Fruit fly (Drosophila melanogaster) whole organism, embryonic: ENCODE measurements around the gene ewg.
A peak's percentile ranks its signal among the peaks of the same experiment; 100 is the strongest.

Experiments
- C15 ChIP-seq: fragments of 200-800 bp; sonication (Bioruptor generic); IDR thresholded peaks from 3 replicates; pipeline ENCODE4 v1.3.6; 2022; ENCODE audit warnings: missing biosample characterization, missing genetic modification characterization
- CG10366 ChIP-seq: fragments of 200-800 bp; sonication (Bioruptor generic); IDR thresholded peaks from 2 replicates; pipeline ENCODE4 v1.3.6; 2022; ENCODE audit warnings: missing biosample characterization, missing genetic modification characterization
- CG14014 ChIP-seq: fragments of 200-800 bp; sonication (Bioruptor generic); IDR thresholded peaks from 2 replicates; pipeline ENCODE4 v1.3.6; 2022; ENCODE audit warnings: missing biosample characterization, missing genetic modification characterization
- CG17186 ChIP-seq: fragments of 200-800 bp; sonication (Bioruptor generic); optimal IDR thresholded peaks from 3 replicates; lab custom pipeline; 2017; ENCODE audit warnings: missing biosample characterization, missing genetic modification reagents, missing genetic modification characterization
- CG17361 ChIP-seq: fragments of 200-800 bp; sonication (Bioruptor generic); IDR thresholded peaks from 3 replicates; pipeline ENCODE4 v1.3.6; 2022; ENCODE audit warnings: missing biosample characterization, missing genetic modification characterization
- CG2889 ChIP-seq: fragments of 200-800 bp; sonication (Bioruptor generic); IDR thresholded peaks from 3 replicates; pipeline ENCODE4 v1.3.6; 2022; ENCODE audit warnings: missing biosample characterization, missing genetic modification characterization
- CG31441 ChIP-seq: fragments of 200-800 bp; sonication (Bioruptor generic); IDR thresholded peaks from 2 replicates; pipeline ENCODE4 v1.3.6; 2022; ENCODE audit warnings: missing biosample characterization, missing genetic modification characterization
- CG3995 ChIP-seq: fragments of 200-800 bp; sonication (Bioruptor generic); optimal IDR thresholded peaks from 3 replicates; lab custom pipeline; 2016; ENCODE audit warnings: missing biosample characterization, missing genetic modification characterization
- CG4617 ChIP-seq: fragments of 200-800 bp; sonication (Bioruptor generic); optimal IDR thresholded peaks from 3 replicates; lab custom pipeline; 2016; ENCODE audit warnings: missing biosample characterization, missing genetic modification characterization, borderline replicate concordance
- CG6813 ChIP-seq: fragments of 200-800 bp; sonication (Bioruptor generic); optimal IDR thresholded peaks from 2 replicates; lab custom pipeline; 2017; ENCODE audit warnings: missing biosample characterization, missing genetic modification characterization, mild to moderate bottlenecking, moderate library complexity, missing genetic modification reagents
- CG8359 ChIP-seq: fragments of 200-800 bp; sonication (Bioruptor generic); optimal IDR thresholded peaks from 2 replicates; lab custom pipeline; 2017; ENCODE audit warnings: missing biosample characterization, mild to moderate bottlenecking, missing genetic modification characterization, borderline replicate concordance
- CG9727 ChIP-seq: fragments of 200-800 bp; sonication (Bioruptor generic); optimal IDR thresholded peaks from 3 replicates; lab custom pipeline; 2017; ENCODE audit warnings: missing biosample characterization, mild to moderate bottlenecking, missing genetic modification characterization
- CkIIα-i1 ChIP-seq: fragments of 200-800 bp; sonication (Bioruptor generic); IDR thresholded peaks from 2 replicates; pipeline ENCODE4 v1.3.6; 2022; ENCODE audit warnings: missing biosample characterization, missing genetic modification characterization
- D19A ChIP-seq: fragments of 200-800 bp; optimal IDR thresholded peaks from 3 replicates; lab custom pipeline; 2019; ENCODE audit warnings: missing biosample characterization, mild to moderate bottlenecking, missing genetic modification characterization, moderate library complexity
- Elba2 ChIP-seq: fragments of 200-800 bp; sonication (Bioruptor generic); optimal IDR thresholded peaks from 3 replicates; lab custom pipeline; 2016; ENCODE audit warnings: missing biosample characterization, missing genetic modification characterization
- Fer1 ChIP-seq: fragments of 200-800 bp; sonication (Bioruptor generic); optimal IDR thresholded peaks from 2 replicates; lab custom pipeline; 2017; ENCODE audit warnings: missing biosample characterization, mild to moderate bottlenecking, missing genetic modification characterization
- GATAe ChIP-seq: fragments of 200-800 bp; sonication (Bioruptor generic); conservative IDR thresholded peaks from 2 replicates; pipeline ENCODE4 v1.3.6; 2022; ENCODE audit warnings: missing biosample characterization, missing genetic modification characterization
- Hmr ChIP-seq: fragments of 200-800 bp; sonication (Bioruptor generic); optimal IDR thresholded peaks from 3 replicates; lab custom pipeline; 2017; ENCODE audit warnings: mild to moderate bottlenecking, missing biosample characterization, missing genetic modification reagents, missing genetic modification characterization
- Kr ChIP-seq: fragments of 200-800 bp; sonication (Bioruptor generic); optimal IDR thresholded peaks from 2 replicates; lab custom pipeline; 2017; ENCODE audit warnings: missing biosample characterization, mild to moderate bottlenecking, missing genetic modification characterization
- Meics ChIP-seq: fragments of 200-800 bp; sonication (Bioruptor generic); optimal IDR thresholded peaks from 2 replicates; lab custom pipeline; 2017; ENCODE audit warnings: missing biosample characterization, mild to moderate bottlenecking, missing genetic modification characterization
- NC2α ChIP-seq: fragments of 200-800 bp; sonication (Bioruptor generic); optimal IDR thresholded peaks from 2 replicates; lab custom pipeline; 2016; ENCODE audit warnings: missing biosample characterization, missing genetic modification characterization
- NFAT ChIP-seq: fragments of 200-800 bp; sonication (Bioruptor generic); IDR thresholded peaks from 2 replicates; pipeline ENCODE4 v1.3.6; 2022; ENCODE audit warnings: missing biosample characterization, missing genetic modification characterization
- Nf-YC ChIP-seq: fragments of 200-800 bp; optimal IDR thresholded peaks from 3 replicates; lab custom pipeline; 2019; ENCODE audit warnings: missing biosample characterization, mild to moderate bottlenecking, missing genetic modification characterization, moderate library complexity
- Sox102F ChIP-seq: fragments of 200-800 bp; sonication (Bioruptor generic); optimal IDR thresholded peaks from 2 replicates; lab custom pipeline; 2018; ENCODE audit warnings: missing biosample characterization, mild to moderate bottlenecking, missing genetic modification characterization, moderate library complexity
- Usf ChIP-seq: fragments of 200-800 bp; sonication (Bioruptor generic); optimal IDR thresholded peaks from 2 replicates; lab custom pipeline; 2017; ENCODE audit warnings: missing genotype, missing biosample characterization, missing genetic modification characterization
- Xrp1 ChIP-seq: fragments of 200-800 bp; sonication (Bioruptor generic); IDR thresholded peaks from 2 replicates; pipeline ENCODE4 v1.3.6; 2022; ENCODE audit warnings: missing biosample characterization, missing genetic modification characterization
- YL-1 ChIP-seq: fragments of 200-800 bp; sonication (Bioruptor generic); optimal IDR thresholded peaks from 3 replicates; lab custom pipeline; 2017; ENCODE audit warnings: missing biosample characterization, mild to moderate bottlenecking, missing genetic modification characterization
- ac ChIP-seq: fragments of 200-800 bp; sonication (Bioruptor generic); optimal IDR thresholded peaks from 3 replicates; lab custom pipeline; 2017; ENCODE audit warnings: missing biosample characterization, mild to moderate bottlenecking, missing genetic modification characterization
- ap ChIP-seq: fragments of 200-800 bp; sonication (Bioruptor generic); IDR thresholded peaks from 2 replicates; pipeline ENCODE4 v1.3.6; 2022; ENCODE audit warnings: missing biosample characterization, missing genetic modification characterization
- bcd ChIP-seq: fragments of 200-800 bp; sonication (Bioruptor generic); optimal IDR thresholded peaks from 2 replicates; lab custom pipeline; 2017; ENCODE audit warnings: missing biosample characterization, mild to moderate bottlenecking, missing genetic modification characterization
- bigmax ChIP-seq: fragments of 200-800 bp; sonication (Bioruptor generic); optimal IDR thresholded peaks from 2 replicates; lab custom pipeline; 2018; ENCODE audit warnings: missing biosample characterization, mild to moderate bottlenecking, missing genetic modification characterization
- cato ChIP-seq: fragments of 200-800 bp; sonication (Bioruptor generic); optimal IDR thresholded peaks from 2 replicates; lab custom pipeline; 2016; ENCODE audit warnings: missing biosample characterization, missing genetic modification characterization, borderline replicate concordance
- cwo ChIP-seq: fragments of 200-800 bp; sonication (Bioruptor generic); optimal IDR thresholded peaks from 3 replicates; lab custom pipeline; 2017; ENCODE audit warnings: missing biosample characterization, missing genetic modification characterization, mild to moderate bottlenecking, moderate library complexity, missing genetic modification reagents
- dati ChIP-seq: fragments of 200-800 bp; sonication (Bioruptor generic); IDR thresholded peaks from 2 replicates; pipeline ENCODE4 v1.3.6; 2022; ENCODE audit warnings: missing biosample characterization, missing genetic modification characterization
- dmrt99B ChIP-seq: fragments of 200-800 bp; sonication (Bioruptor generic); optimal IDR thresholded peaks from 2 replicates; lab custom pipeline; 2018; ENCODE audit warnings: missing biosample characterization, mild to moderate bottlenecking, missing genetic modification characterization, moderate library complexity
- dysf ChIP-seq: fragments of 200-800 bp; sonication (Bioruptor generic); IDR thresholded peaks from 3 replicates; pipeline ENCODE4 v1.3.6; 2022; ENCODE audit warnings: missing biosample characterization, missing genetic modification characterization
- ems ChIP-seq: fragments of 200-800 bp; sonication (Bioruptor generic); optimal IDR thresholded peaks from 3 replicates; lab custom pipeline; 2016; ENCODE audit warnings: missing biosample characterization, missing genetic modification characterization
- gem ChIP-seq: fragments of 200-800 bp; sonication (Bioruptor generic); optimal IDR thresholded peaks from 2 replicates; lab custom pipeline; 2019; ENCODE audit warnings: missing biosample characterization, mild to moderate bottlenecking, missing genetic modification characterization, moderate library complexity
- gt ChIP-seq: fragments of 200-800 bp; sonication (Bioruptor generic); IDR thresholded peaks from 2 replicates; pipeline ENCODE4 v1.3.6; 2022; ENCODE audit warnings: missing biosample characterization, missing genetic modification characterization
- lmd ChIP-seq: fragments of 200-800 bp; sonication (Bioruptor generic); IDR thresholded peaks from 2 replicates; pipeline ENCODE4 v1.3.6; 2022; ENCODE audit warnings: missing biosample characterization, missing genetic modification characterization
- peb ChIP-seq: fragments of 200-800 bp; sonication (Bioruptor generic); IDR thresholded peaks from 2 replicates; pipeline ENCODE4 v1.3.6; 2022; ENCODE audit warnings: missing biosample characterization, missing genetic modification characterization
- salm ChIP-seq: fragments of 200-800 bp; sonication (Bioruptor generic); optimal IDR thresholded peaks from 2 replicates; lab custom pipeline; 2018; ENCODE audit warnings: missing biosample characterization, mild to moderate bottlenecking, missing genetic modification characterization
- sens ChIP-seq: fragments of 200-800 bp; sonication (Bioruptor generic); peaks from one replicate; lab custom pipeline; 2016; ENCODE audit warnings: missing biosample characterization, missing genetic modification characterization
- sug ChIP-seq: fragments of 200-800 bp; optimal IDR thresholded peaks from 2 replicates; lab custom pipeline; 2019; ENCODE audit warnings: missing biosample characterization, mild to moderate bottlenecking, missing genetic modification characterization, moderate library complexity
- tin ChIP-seq: fragments of 200-800 bp; sonication (Bioruptor generic); optimal IDR thresholded peaks from 3 replicates; lab custom pipeline; 2016; ENCODE audit warnings: missing biosample characterization, missing genetic modification characterization
- tna ChIP-seq: fragments of 200-800 bp; sonication (Bioruptor generic); IDR thresholded peaks from 2 replicates; pipeline ENCODE4 v1.3.6; 2022; ENCODE audit warnings: missing biosample characterization, missing genetic modification characterization; ENCODE audit not compliant: partially characterized antibody
- trem ChIP-seq: fragments of 200-800 bp; optimal IDR thresholded peaks from 3 replicates; lab custom pipeline; 2019; ENCODE audit warnings: missing biosample characterization, mild to moderate bottlenecking, missing genetic modification characterization, moderate library complexity
- zen ChIP-seq: fragments of 200-800 bp; sonication (Bioruptor generic); optimal IDR thresholded peaks from 3 replicates; lab custom pipeline; 2018; ENCODE audit warnings: missing biosample characterization, mild to moderate bottlenecking, missing genetic modification characterization, moderate library complexity

The ewg gene

dm6 chrX:279097-279727 lies at the start of gene ewg, which contains the start of gene CG3777 (continued):
- TF ChIP-seq Fer1 (GFP tag; lab: Kevin White, UChicago) (no peak), Elba2 (GFP tag; lab: Kevin White, UChicago) (no peak), CG4617 (GFP tag; lab: Kevin White, UChicago) (peak; percentile 55), YL-1 (GFP tag; lab: Kevin White, UChicago) (peak; percentile 22), salm (tag; lab: Kevin White, UChicago) (no peak), CG3995 (GFP tag; lab: Kevin White, UChicago) (peak; percentile 54), CG8359 (GFP tag; lab: Kevin White, UChicago) (no peak), trem (peak; percentile 72), CkIIα-i1 (no peak)

dm6 chrX:314823-315222 lies 35.3 kb upstream of the ewg start, which contains the start of gene Or1a:
Gene Or1a (plus strand): TSS chrX:315123.
- TF ChIP-seq sug: no peak
- TF ChIP-seq CG2889 (GFP tag; lab: Robert Waterston, UW): no peak
- TF ChIP-seq bcd (GFP tag; lab: Kevin White, UChicago): no peak
- TF ChIP-seq CG17186 (GFP tag; lab: Kevin White, UChicago): no peak
- no peak for TF ChIP-seq Sox102F

- TF ChIP-seq Meics (peak; percentile 27), lmd (GFP tag; lab: Robert Waterston, UW) (no peak), ems (GFP tag; lab: Kevin White, UChicago) (no peak), GATAe (GFP tag; lab: Robert Waterston, UW) (no peak), CG9727 (GFP tag; lab: Kevin White, UChicago) (no peak), D19A (tag; lab: Kevin White, UChicago) (no peak), peb (GFP tag; lab: Robert Waterston, UW) (no peak), ac (GFP tag; lab: Kevin White, UChicago) (no peak), tna (no peak), gt (GFP tag; lab: Robert Waterston, UW) (no peak), bigmax (GFP tag; lab: Kevin White, UChicago) (no peak), cwo (GFP tag; lab: Kevin White, UChicago) (no peak), C15 (0 out of 3 replicates have a peak, but pooled peaks have one; percentile 14), Hmr (GFP tag; lab: Kevin White, UChicago) (peak; percentile 29), CG14014 (GFP tag; lab: Robert Waterston, UW) (no peak; the same call in 1 of the 2 replicates), dmrt99B (tag; lab: Kevin White, UChicago) (no peak), ap (GFP tag; lab: Robert Waterston, UW) (no peak), gem (no peak), CG31441 (GFP tag; lab: Robert Waterston, UW) (no peak), CG17361 (GFP tag; lab: Robert Waterston, UW) (no peak), Xrp1 (GFP tag; lab: Robert Waterston, UW) (no peak), NFAT (no peak), CG6813 (peak; percentile 17), Nf-YC (tag; lab: Kevin White, UChicago) (no peak), sens (peak; percentile 69), CG10366 (GFP tag; lab: Robert Waterston, UW) (no peak), cato (GFP tag; lab: Kevin White, UChicago) (no peak), Usf (GFP tag; lab: Kevin White, UChicago) (no peak), dati (GFP tag; lab: Robert Waterston, UW) (no peak), zen (tag; lab: Kevin White, UChicago) (no peak), dysf (GFP tag; lab: Robert Waterston, UW) (no peak), tin (GFP tag; lab: Kevin White, UChicago) (no peak), NC2α (GFP tag; lab: Kevin White, UChicago) (no peak), Kr (GFP tag; lab: Kevin White, UChicago) (no peak), CG3995 (GFP tag; lab: Kevin White, UChicago) (no peak)
These were observed 31.8 kb upstream of the ewg start for dm6 chrX:311328-311727.
